Worm (Caenorhabditis elegans): Measurements from ENCODE around the gene C14A6.7.
"Not testable (repeated sequence)": the region's sequence is repeated elsewhere in the genome, so short reads cannot be mapped to it uniquely, and the experiment has no call there.

C14A6.7 gene

ce11 chrV:18168266-18168665, at the start of gene C14A6.7:
Gene C14A6.7, minus strand, starts transcription at chrV:18168366.
- no peak for TF ChIP-seq unc-62 (GFP tag; optimal IDR thresholded peaks at IDR 0.05)

ce11 chrV:18216784-18217183, 48.6 kb upstream of the C14A6.7 start, which contains the start of gene F16H6.9:
Gene F16H6.9, plus strand, starts transcription at chrV:18217084.
- not testable (repeated sequence) for TF ChIP-seq unc-62 (GFP tag; optimal IDR thresholded peaks at IDR 0.05)

ce11 chrV:18216175-18216574, 48.0 kb upstream of the C14A6.7 start, which contains the start of gene F16H6.8:
Gene F16H6.8, minus strand, starts transcription at chrV:18216275.
- TF ChIP-seq unc-62 (GFP tag; optimal IDR thresholded peaks at IDR 0.05), result not testable (repeated sequence)

ce11 chrV:18212848-18213247, 44.7 kb upstream of the C14A6.7 start:
- no peak for TF ChIP-seq unc-62 (GFP tag; optimal IDR thresholded peaks at IDR 0.05)

DNA sequence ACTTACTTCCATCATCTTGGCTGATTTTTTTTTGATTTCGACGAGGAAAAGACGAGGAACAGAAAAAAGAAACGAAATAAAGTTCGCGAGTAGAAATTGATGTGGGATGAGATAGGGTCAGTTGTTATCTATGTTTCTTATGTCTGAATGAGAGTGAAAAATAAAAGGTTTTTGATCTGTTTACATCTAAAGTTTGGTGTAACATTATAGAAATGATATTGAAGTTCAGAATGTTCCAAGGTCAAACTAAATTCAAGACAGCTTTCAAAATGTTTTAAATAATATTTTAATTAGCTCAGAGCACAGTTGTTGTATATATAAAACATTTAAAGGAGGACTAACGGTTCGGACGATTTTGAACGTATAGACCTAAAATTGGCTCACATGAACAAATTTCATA, 40.9 kb upstream of the C14A6.7 start, which contains the start of gene F16H6.7:
Gene F16H6.7, minus strand, starts transcription at position 101 of the 400 bp plus-strand sequence.
- TF ChIP-seq unc-62 (GFP tag; optimal IDR thresholded peaks at IDR 0.05), result no peak

DNA sequence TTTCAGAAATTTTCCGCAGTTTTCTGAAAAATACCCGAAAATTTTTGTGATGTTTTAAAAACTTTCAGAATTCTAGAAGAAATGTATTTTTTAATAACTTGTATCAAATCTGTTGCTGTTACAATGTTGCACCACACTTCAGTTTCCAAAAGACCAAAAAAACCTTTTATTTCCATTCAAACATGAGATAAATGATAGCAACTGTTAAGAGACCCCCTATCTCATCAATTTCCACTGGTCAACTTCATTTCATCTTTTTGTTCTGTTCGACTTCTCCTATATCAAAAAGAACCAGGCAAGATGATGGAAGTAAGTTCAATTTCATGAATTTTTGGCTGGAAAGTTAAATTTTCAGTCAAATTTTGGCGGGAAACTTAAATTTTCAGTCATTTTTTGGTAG, 30.3 kb upstream of the C14A6.7 start, which contains the start of gene F16H6.4:
Gene F16H6.4, plus strand, starts transcription at position 301 of the 400 bp plus-strand sequence.
- no peak for TF ChIP-seq unc-62 (GFP tag; optimal IDR thresholded peaks at IDR 0.05)

ce11 chrV:18195006-18195405, 26.8 kb upstream of the C14A6.7 start, which contains the start of gene F16H6.3:
Gene F16H6.3, plus strand, starts transcription at chrV:18195306.
- TF ChIP-seq unc-62 (GFP tag; optimal IDR thresholded peaks at IDR 0.05), result no peak

DNA sequence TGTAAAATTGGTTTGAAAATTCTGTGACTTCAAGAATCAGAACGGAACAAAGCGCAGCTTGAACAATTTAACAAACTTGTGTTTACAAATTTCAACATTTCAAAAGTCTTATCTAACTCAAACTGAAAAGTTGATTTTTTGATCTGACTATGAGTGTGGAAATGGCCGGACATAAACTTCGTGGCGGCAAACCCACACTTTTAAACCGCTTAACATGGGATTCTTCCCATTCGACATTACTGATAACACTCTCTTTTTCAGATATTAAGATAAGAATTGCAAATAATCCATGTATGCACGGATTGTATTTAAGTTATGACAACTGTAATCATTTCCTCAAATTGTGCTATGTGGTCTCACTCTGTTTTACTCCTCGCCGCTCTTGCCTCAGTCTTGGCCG, 23.0 kb upstream of the C14A6.7 start, which contains the start of gene clec-42:
Gene clec-42, plus strand, starts transcription at position 285 of the 400 bp plus-strand sequence.
- TF ChIP-seq unc-62 (GFP tag; optimal IDR thresholded peaks at IDR 0.05), result no peak

DNA sequence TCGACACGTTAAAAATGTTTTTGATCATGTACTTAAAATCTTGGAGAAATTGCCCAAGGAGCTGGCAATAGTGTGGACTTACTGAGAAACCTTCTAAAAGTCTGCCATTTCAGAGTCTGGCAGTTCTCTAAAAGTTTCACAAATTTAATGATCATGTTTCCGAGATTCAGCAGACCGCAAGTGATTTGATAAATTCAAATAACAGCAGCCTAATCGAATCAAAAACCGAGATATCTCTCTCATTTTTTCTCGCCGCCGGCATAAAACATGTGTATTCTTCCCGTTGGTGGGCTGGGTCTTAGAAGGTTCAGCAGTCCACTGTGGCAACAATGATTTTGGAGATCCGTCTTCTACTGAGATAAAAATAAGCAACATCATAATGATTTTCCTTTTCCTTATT, 21.0 kb upstream of the C14A6.7 start, which contains the start of gene clec-246:
Gene clec-246, plus strand, starts transcription at position 301 of the 400 bp plus-strand sequence.
- no peak for TF ChIP-seq unc-62 (GFP tag; optimal IDR thresholded peaks at IDR 0.05)

- no peak for TF ChIP-seq unc-62 (GFP tag; optimal IDR thresholded peaks at IDR 0.05)
Measured at ce11 chrV:18188328-18188727, 20.2 kb upstream of the C14A6.7 start, which contains the start of gene clec-245. Gene clec-245, minus strand, starts transcription at chrV:18188428.

DNA sequence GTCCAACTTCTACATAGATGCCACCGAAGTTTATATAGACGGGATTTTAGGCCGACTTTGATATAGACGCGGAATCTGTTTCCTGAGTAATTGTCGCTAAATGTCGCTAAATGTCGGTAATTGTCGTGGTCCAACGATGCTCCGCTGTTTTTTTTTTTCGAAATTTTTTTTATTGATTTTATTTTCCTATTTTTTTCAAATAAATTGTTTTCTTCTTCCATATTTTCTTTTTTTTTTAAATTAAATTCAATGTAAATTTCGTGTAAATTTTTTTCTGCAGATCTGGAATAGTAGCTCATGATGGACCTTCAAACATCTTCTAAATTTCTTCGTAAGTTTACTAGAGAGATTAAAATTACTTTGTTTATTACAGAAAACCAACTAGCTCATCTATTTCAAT, 16.7 kb upstream of the C14A6.7 start, which contains the start of gene C31G12.3:
Gene C31G12.3, plus strand, starts transcription at position 301 of the 400 bp plus-strand sequence.
- TF ChIP-seq unc-62 (GFP tag; optimal IDR thresholded peaks at IDR 0.05), result no peak

- no peak for TF ChIP-seq unc-62 (GFP tag; optimal IDR thresholded peaks at IDR 0.05)
Measured at ce11 chrV:18179663-18180062, 11.5 kb upstream of the C14A6.7 start, which contains the start of gene C31G12.1. Gene C31G12.1, plus strand, starts transcription at chrV:18179963.

DNA sequence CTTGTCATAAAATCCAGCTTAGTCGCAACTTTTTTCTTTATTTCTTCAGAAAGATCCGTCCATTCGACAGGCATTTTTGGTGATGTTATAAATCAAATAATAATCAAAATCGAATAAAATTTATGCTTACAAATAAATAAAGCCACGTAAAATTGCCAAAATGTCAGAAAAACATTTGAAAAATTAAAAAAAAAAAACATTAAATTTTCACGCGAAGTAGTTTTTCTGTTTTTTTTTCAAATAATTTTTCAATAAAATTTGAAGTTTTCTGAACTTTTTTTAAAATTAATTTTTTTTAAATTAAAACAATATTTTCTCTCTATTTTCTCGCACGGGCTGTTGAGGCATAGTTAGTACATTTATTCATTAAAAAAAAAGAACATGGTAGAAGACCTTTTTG, 10.5 kb upstream of the C14A6.7 start, which contains the start of gene C31G12.4:
Gene C31G12.4, minus strand, starts transcription at position 101 of the 400 bp plus-strand sequence.
- no peak for TF ChIP-seq unc-62 (GFP tag; optimal IDR thresholded peaks at IDR 0.05)

DNA sequence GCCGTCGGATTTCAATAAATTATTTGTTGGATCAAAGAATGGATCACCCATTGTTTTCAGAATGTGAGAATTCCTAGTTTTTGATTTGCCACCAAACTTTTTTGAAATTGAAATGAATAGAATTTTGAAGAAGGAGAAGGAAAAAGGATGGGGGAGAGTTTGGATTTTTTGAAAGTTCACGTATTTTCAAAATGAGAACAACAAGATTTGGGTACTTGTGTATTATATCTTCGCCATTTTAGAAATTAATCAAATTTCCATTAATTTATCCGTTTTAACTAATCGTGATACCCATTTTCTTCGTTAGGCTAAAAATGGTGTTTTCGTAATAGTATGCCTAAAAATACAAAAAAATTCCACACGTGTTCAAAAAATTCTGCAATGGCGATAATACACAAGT, 3.4 kb upstream of the C14A6.7 start, which contains the start of gene C14A6.8:
Gene C14A6.8, minus strand, starts transcription at position 101 of the 400 bp plus-strand sequence.
- no peak for TF ChIP-seq unc-62 (GFP tag; optimal IDR thresholded peaks at IDR 0.05)

DNA sequence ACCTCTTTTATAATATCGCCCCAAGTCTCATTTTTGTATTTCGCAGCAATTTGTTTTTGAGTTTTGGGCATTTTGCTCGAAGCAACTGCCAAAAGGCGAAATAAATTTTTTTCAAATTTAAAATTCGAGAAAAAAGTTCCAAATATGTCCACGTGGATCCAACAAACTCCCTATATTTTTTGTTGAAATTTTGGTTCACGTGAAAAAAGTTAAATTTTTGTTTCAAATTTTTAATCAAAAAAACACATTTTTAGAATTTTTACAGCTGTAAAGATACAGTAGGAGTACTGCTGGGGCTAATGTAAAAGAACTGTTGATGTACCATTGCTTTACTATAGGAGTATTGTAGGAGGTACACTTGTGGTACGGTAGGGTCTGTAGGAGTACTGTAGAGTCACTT, 1.0 kb downstream of the C14A6.7 start, which contains the start of gene C14A6.6:
Gene C14A6.6, minus strand, starts transcription at position 101 of the 400 bp plus-strand sequence.
- TF ChIP-seq unc-62 (GFP tag; optimal IDR thresholded peaks at IDR 0.05), result no peak

- no peak for TF ChIP-seq unc-62 (GFP tag; optimal IDR thresholded peaks at IDR 0.05)
Measured at ce11 chrV:18164758-18165157, 3.4 kb downstream of the C14A6.7 start, which contains the start of gene C14A6.5. Gene C14A6.5, minus strand, starts transcription at chrV:18164858.

ce11 chrV:18163434-18163833, 4.7 kb downstream of the C14A6.7 start:
- no peak for TF ChIP-seq unc-62 (GFP tag; optimal IDR thresholded peaks at IDR 0.05)
